Fruit fly (Drosophila melanogaster): ENCODE data around the gene CG33253.

CG33253 gene

DNA sequence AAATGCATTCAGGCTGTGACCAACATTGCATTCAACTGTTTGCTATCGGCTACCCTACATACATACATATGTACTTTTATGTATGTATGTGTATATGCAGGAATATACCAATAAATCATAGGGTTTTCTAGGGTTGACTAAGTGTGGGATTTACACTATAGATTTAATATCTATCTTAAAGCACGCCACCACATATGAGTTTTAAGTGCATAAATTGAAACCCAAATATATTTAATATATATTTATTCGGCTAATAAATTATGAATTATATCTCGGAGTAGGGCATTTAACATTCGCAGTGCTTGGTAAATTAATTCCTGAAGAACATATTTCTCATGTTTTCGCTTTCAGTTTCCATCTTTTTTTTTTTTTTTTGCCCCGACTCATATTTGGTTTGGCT, 23.3 kb upstream of the CG33253 start (continued):
- TF ChIP-seq Doc3 (GFP tag; IDR thresholded peaks at IDR 0.05; ENCODE audit: partially characterized antibody): no peak
- TF ChIP-seq CG5180 (GFP tag; optimal IDR thresholded peaks at IDR 0.05): no peak
- peak; percentile 59 for TF ChIP-seq CG10979 (tag; optimal IDR thresholded peaks at IDR 0.05)
- TF ChIP-seq CG2199 (GFP tag; IDR thresholded peaks at IDR 0.05): no peak
- TF ChIP-seq CG6854 (GFP tag; optimal IDR thresholded peaks at IDR 0.05): no peak
- TF ChIP-seq Atf6 (GFP tag; IDR thresholded peaks at IDR 0.05): no peak
- no peak for TF ChIP-seq ERR (GFP tag; optimal IDR thresholded peaks at IDR 0.05)
- no peak for TF ChIP-seq sob (GFP tag; IDR thresholded peaks at IDR 0.05)
- no peak for TF ChIP-seq br (optimal IDR thresholded peaks at IDR 0.05)
- no peak for TF ChIP-seq Hey (tag; optimal IDR thresholded peaks at IDR 0.05)
- TF ChIP-seq hb (GFP tag; IDR thresholded peaks at IDR 0.05; ENCODE audit: partially characterized antibody): no peak
- TF ChIP-seq CG15479 (GFP tag; optimal IDR thresholded peaks at IDR 0.05): no peak
- no peak for TF ChIP-seq ato (GFP tag; IDR thresholded peaks at IDR 0.05; ENCODE audit: partially characterized antibody)
- no peak for TF ChIP-seq aop (GFP tag; IDR thresholded peaks at IDR 0.05)
- TF ChIP-seq CG12155 (GFP tag; optimal IDR thresholded peaks at IDR 0.05): no peak
- no peak for TF ChIP-seq zen (tag; optimal IDR thresholded peaks at IDR 0.05)
- TF ChIP-seq gt (GFP tag; IDR thresholded peaks at IDR 0.05): no peak
- no peak for TF ChIP-seq Dip2 (GFP tag; IDR thresholded peaks at IDR 0.05)
- no peak for TF ChIP-seq hkb (optimal IDR thresholded peaks at IDR 0.05)
- no peak for TF ChIP-seq hkb (GFP tag; IDR thresholded peaks at IDR 0.05)
- no peak for TF ChIP-seq Meics (GFP tag; optimal IDR thresholded peaks at IDR 0.05)
- no peak for TF ChIP-seq luna (GFP tag; optimal IDR thresholded peaks at IDR 0.05)
- TF ChIP-seq CG17186 (GFP tag; optimal IDR thresholded peaks at IDR 0.05): no peak
- no peak for TF ChIP-seq MESR4 (GFP tag; optimal IDR thresholded peaks at IDR 0.05)
- TF ChIP-seq CG1529 (GFP tag; optimal IDR thresholded peaks at IDR 0.05): peak; percentile 26
- TF ChIP-seq CG11093 (GFP tag; IDR thresholded peaks at IDR 0.05): no peak
- no peak for TF ChIP-seq CG16815 (GFP tag; optimal IDR thresholded peaks at IDR 0.05)
- TF ChIP-seq CG32532 (GFP tag; IDR thresholded peaks at IDR 0.05): no peak
- no peak for TF ChIP-seq Mrtf (GFP tag; IDR thresholded peaks at IDR 0.05)
- no peak for TF ChIP-seq Jarid2 (GFP tag; optimal IDR thresholded peaks at IDR 0.05)
- no peak for TF ChIP-seq fd3F (GFP tag; optimal IDR thresholded peaks at IDR 0.05)
- TF ChIP-seq pfk (GFP tag; optimal IDR thresholded peaks at IDR 0.05): no peak
- TF ChIP-seq da (GFP tag; optimal IDR thresholded peaks at IDR 0.05): no peak
- TF ChIP-seq CG6272 (GFP tag; IDR thresholded peaks at IDR 0.05): no peak
- TF ChIP-seq CG10654 (GFP tag; optimal IDR thresholded peaks at IDR 0.05): no peak
- TF ChIP-seq Spps (tag; optimal IDR thresholded peaks at IDR 0.05): no peak
- TF ChIP-seq E2f2 (GFP tag; IDR thresholded peaks at IDR 0.05): no peak
- no peak for TF ChIP-seq BtbVII (GFP tag; optimal IDR thresholded peaks at IDR 0.05)
- no peak for TF ChIP-seq al (GFP tag; IDR thresholded peaks at IDR 0.05)
- TF ChIP-seq Ptx1 (GFP tag; IDR thresholded peaks at IDR 0.05): no peak
- TF ChIP-seq CG12659 (GFP tag; optimal IDR thresholded peaks at IDR 0.05): no peak
- TF ChIP-seq Side (GFP tag; optimal IDR thresholded peaks at IDR 0.05): no peak
- TF ChIP-seq CG15073 (GFP tag; optimal IDR thresholded peaks at IDR 0.05): no peak
- no peak for TF ChIP-seq HHEX (GFP tag; optimal IDR thresholded peaks at IDR 0.05)
- no peak for TF ChIP-seq crol (GFP tag; IDR thresholded peaks at IDR 0.05)
- no peak for TF ChIP-seq abd-A (tag; optimal IDR thresholded peaks at IDR 0.05)
- no peak for TF ChIP-seq klu (GFP tag; IDR thresholded peaks at IDR 0.05)
- TF ChIP-seq CG17612 (GFP tag; IDR thresholded peaks at IDR 0.05): no peak
- no peak for TF ChIP-seq CG3995 (GFP tag; optimal IDR thresholded peaks at IDR 0.05)
- TF ChIP-seq NC2α (GFP tag; optimal IDR thresholded peaks at IDR 0.05): no peak
- TF ChIP-seq org-1 (GFP tag; optimal IDR thresholded peaks at IDR 0.05): no peak
- TF ChIP-seq CG32767 (GFP tag; IDR thresholded peaks at IDR 0.05): no peak
- no peak for TF ChIP-seq TFAM (GFP tag; optimal IDR thresholded peaks at IDR 0.05)

All from whole organism, embryonic.